Fruit fly (Drosophila melanogaster): ENCODE measurements around the gene CG15741.

Gene CG15741

DNA sequence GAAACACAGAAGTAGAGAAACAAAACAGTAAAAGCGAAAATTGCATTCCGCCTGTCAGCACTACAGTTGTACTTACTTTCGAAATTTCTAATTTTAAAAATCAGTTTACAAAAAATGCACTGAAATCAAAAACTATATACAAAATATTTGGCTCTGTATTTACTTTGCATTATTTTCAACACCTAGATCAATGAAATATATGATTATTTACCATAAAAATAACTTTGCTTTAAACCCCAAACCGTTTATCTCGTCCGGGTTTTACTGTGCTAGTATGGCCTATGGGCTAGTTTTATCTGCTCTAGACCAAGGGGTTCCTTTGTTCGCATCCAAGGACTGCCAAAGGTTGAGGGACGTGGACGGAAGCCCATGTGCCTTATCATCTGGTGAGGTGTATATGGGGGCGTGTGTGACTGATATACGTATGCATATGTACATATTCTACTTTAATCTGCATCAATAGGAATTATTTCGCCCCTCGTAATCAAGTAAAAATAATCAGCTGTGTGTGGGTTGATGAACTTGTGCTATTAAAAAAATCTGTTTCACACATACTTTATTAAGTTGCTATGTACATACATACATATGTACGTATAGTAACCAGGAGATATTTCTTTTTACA is 18.5 kb downstream of the CG15741 start:
- TF ChIP-seq Rel (GFP tag; optimal IDR thresholded peaks at IDR 0.05): no peak
- TF ChIP-seq Rel (tag; optimal IDR thresholded peaks at IDR 0.05): peak; percentile 17
- TF ChIP-seq ey (GFP tag; optimal IDR thresholded peaks at IDR 0.05): no peak
- TF ChIP-seq jim (GFP tag; optimal IDR thresholded peaks at IDR 0.05): no peak
- TF ChIP-seq CrebA (GFP tag; optimal IDR thresholded peaks at IDR 0.05; ENCODE audit: borderline replicate concordance): peak; percentile 29
- TF ChIP-seq Jra (GFP tag; optimal IDR thresholded peaks at IDR 0.05): no peak
- no peak for TF ChIP-seq br (GFP tag; optimal IDR thresholded peaks at IDR 0.05)
- no peak for TF ChIP-seq psq (GFP tag; optimal IDR thresholded peaks at IDR 0.05)
- no peak for TF ChIP-seq pan (optimal IDR thresholded peaks at IDR 0.05)
- TF ChIP-seq sv (GFP tag; optimal IDR thresholded peaks at IDR 0.05): no peak
- peak in 1 of 2 experiments; percentile 2 for TF ChIP-seq foxo (GFP tag; optimal IDR thresholded peaks at IDR 0.05)

DNA sequence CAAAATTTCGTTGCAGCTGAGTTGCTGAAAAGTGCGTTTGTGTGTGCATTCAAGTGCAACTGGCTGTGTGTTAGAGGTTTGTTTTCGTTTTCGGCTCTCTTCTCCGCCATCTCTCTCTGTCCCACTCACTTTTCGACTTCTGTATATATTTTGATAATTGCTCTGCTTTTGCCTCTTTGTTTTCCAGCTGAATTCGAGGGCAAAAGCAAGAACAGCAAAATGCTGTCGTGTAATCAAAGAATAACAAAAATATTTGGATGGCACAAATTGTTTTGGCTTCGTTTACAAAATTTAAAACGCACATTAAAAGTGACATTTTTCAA is 19.1 kb downstream of the CG15741 start:
- TF ChIP-seq psq (GFP tag; optimal IDR thresholded peaks at IDR 0.05) (peak; percentile 1), Dif (GFP tag; optimal IDR thresholded peaks at IDR 0.05; ENCODE audit: partially characterized antibody) (peak; percentile 70), sv (GFP tag; optimal IDR thresholded peaks at IDR 0.05) (no peak), brk (GFP tag; optimal IDR thresholded peaks at IDR 0.05) (peak; percentile 22), GATAd (GFP tag; optimal IDR thresholded peaks at IDR 0.05) (no peak), usp (GFP tag; optimal IDR thresholded peaks at IDR 0.05) (no peak), sage (GFP tag; optimal IDR thresholded peaks at IDR 0.05) (no peak), tai (GFP tag; optimal IDR thresholded peaks at IDR 0.05) (no peak), Dfd (GFP tag; optimal IDR thresholded peaks at IDR 0.05) (no peak), foxo (GFP tag; optimal IDR thresholded peaks at IDR 0.05) (no peak), Sp1 (GFP tag; optimal IDR thresholded peaks at IDR 0.05) (no peak), dl (GFP tag; optimal IDR thresholded peaks at IDR 0.05; ENCODE audit: insufficient read depth in 1 of 2, partially characterized antibody in 2 of 2) (peak; percentile 7 to 56), ey (GFP tag; optimal IDR thresholded peaks at IDR 0.05) (no peak), Hr78 (GFP tag; optimal IDR thresholded peaks at IDR 0.05) (no peak), br (GFP tag; optimal IDR thresholded peaks at IDR 0.05) (no peak), N (GFP tag; optimal IDR thresholded peaks at IDR 0.05) (no peak), HLH106 (tag; optimal IDR thresholded peaks at IDR 0.05) (no peak), Jra (GFP tag; optimal IDR thresholded peaks at IDR 0.05) (no peak), h (GFP tag; optimal IDR thresholded peaks at IDR 0.05) (no peak), Rel (GFP tag; optimal IDR thresholded peaks at IDR 0.05) (peak; percentile 18), Rel (tag; optimal IDR thresholded peaks at IDR 0.05) (no peak), CG32264 (GFP tag; optimal IDR thresholded peaks at IDR 0.05) (no peak), Hr83 (GFP tag; optimal IDR thresholded peaks at IDR 0.05; ENCODE audit: poor library complexity, severe bottlenecking) (no peak), Mio (GFP tag; optimal IDR thresholded peaks at IDR 0.05) (no peak), Abd-B (GFP tag; optimal IDR thresholded peaks at IDR 0.05) (no peak), woc (GFP tag; optimal IDR thresholded peaks at IDR 0.05) (no peak)

DNA sequence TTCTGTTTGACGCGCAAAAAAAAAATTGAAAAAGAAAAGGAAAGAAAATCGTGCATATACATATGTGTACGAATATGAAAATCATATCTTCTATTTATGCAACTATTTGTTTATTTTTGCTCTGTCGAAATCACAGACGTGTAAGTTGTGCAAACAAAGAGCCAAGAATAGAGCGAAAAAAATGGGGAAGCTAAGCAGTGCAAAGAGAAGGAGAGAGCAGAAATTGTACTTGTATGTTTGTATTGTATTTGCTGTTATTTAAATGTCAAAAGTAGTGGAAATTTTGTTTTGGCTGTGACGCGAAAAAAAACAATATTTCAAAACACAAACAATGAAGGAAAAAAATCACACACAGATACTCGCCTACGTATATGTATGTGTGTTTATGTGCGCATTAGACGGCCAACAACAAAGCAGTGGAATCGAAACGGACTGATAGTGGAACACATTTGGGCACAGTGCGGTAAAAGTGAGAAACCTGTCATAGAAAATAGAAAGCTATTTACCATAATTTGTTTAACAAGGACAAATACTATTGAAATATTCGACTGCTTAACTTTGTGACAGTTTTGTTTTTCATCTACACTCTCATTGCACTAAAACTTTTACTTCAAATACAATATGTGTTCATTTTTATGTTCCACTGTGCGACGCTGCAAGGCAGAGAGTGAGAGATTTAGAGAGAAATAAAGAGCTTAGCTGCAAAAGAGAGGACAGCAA is 19.6 kb downstream of the CG15741 start:
- TF ChIP-seq Rel (GFP tag; optimal IDR thresholded peaks at IDR 0.05): peak; percentile 85
- peak; percentile 63 for TF ChIP-seq Rel (tag; optimal IDR thresholded peaks at IDR 0.05)
- peak; percentile 67 for TF ChIP-seq Jra (GFP tag; optimal IDR thresholded peaks at IDR 0.05)
- peak; percentile 89 for TF ChIP-seq brk (GFP tag; optimal IDR thresholded peaks at IDR 0.05)
- TF ChIP-seq Hr78 (GFP tag; optimal IDR thresholded peaks at IDR 0.05): no peak
- TF ChIP-seq woc (GFP tag; optimal IDR thresholded peaks at IDR 0.05): peak; percentile 93
- no peak for TF ChIP-seq N (GFP tag; optimal IDR thresholded peaks at IDR 0.05)
- no peak for TF ChIP-seq usp (GFP tag; optimal IDR thresholded peaks at IDR 0.05)
- TF ChIP-seq CrebA (GFP tag; optimal IDR thresholded peaks at IDR 0.05; ENCODE audit: borderline replicate concordance): peak; percentile 78
- TF ChIP-seq Hr83 (GFP tag; optimal IDR thresholded peaks at IDR 0.05; ENCODE audit: poor library complexity, severe bottlenecking): no peak
- peak; percentile 42 for TF ChIP-seq dsf (GFP tag; optimal IDR thresholded peaks at IDR 0.05; ENCODE audit: borderline replicate concordance)
- peak; percentile 93 for TF ChIP-seq OdsH (GFP tag; optimal IDR thresholded peaks at IDR 0.05)
- peak; percentile 80 for TF ChIP-seq sage (GFP tag; optimal IDR thresholded peaks at IDR 0.05)
- peak; percentile 92 for TF ChIP-seq psq (GFP tag; optimal IDR thresholded peaks at IDR 0.05)
- peak; percentile 91 for TF ChIP-seq Sp1 (GFP tag; optimal IDR thresholded peaks at IDR 0.05)
- peak; percentile 92 for TF ChIP-seq br (GFP tag; optimal IDR thresholded peaks at IDR 0.05)
- peak; percentile 72 for TF ChIP-seq CG9705 (GFP tag; optimal IDR thresholded peaks at IDR 0.05)
- no peak for TF ChIP-seq Dfd (GFP tag; optimal IDR thresholded peaks at IDR 0.05)
- peak; percentile 72 for TF ChIP-seq dmrt93B (GFP tag; optimal IDR thresholded peaks at IDR 0.05)
- TF ChIP-seq Dif (GFP tag; optimal IDR thresholded peaks at IDR 0.05; ENCODE audit: partially characterized antibody): no peak
- no peak for TF ChIP-seq Myc (optimal IDR thresholded peaks at IDR 0.05)
- peak; percentile 27 for TF ChIP-seq GATAd (GFP tag; optimal IDR thresholded peaks at IDR 0.05)
- TF ChIP-seq Hnf4 (GFP tag; optimal IDR thresholded peaks at IDR 0.05): peak; percentile 92
- peak; percentile 83 for TF ChIP-seq CG32264 (GFP tag; optimal IDR thresholded peaks at IDR 0.05)
- peak; percentile 89 for TF ChIP-seq HLH106 (tag; optimal IDR thresholded peaks at IDR 0.05)
- peak; percentile 97 for TF ChIP-seq rgr (GFP tag; optimal IDR thresholded peaks at IDR 0.05)
- peak; percentile 96 for TF ChIP-seq ey (GFP tag; optimal IDR thresholded peaks at IDR 0.05)
- peak; percentile 75 to 96 for TF ChIP-seq foxo (GFP tag; optimal IDR thresholded peaks at IDR 0.05)
- TF ChIP-seq fru (GFP tag; optimal IDR thresholded peaks at IDR 0.05): peak; percentile 96
- peak; percentile 57 for TF ChIP-seq Mio (GFP tag; optimal IDR thresholded peaks at IDR 0.05)
- TF ChIP-seq sv (GFP tag; optimal IDR thresholded peaks at IDR 0.05): peak; percentile 93
- TF ChIP-seq tai (GFP tag; optimal IDR thresholded peaks at IDR 0.05): peak; percentile 81
- peak; percentile 96 for TF ChIP-seq h (GFP tag; optimal IDR thresholded peaks at IDR 0.05)

Measured in whole organism, wandering third instar larva.